Worm (Caenorhabditis elegans) whole organism, late embryonic: ENCODE data around the gene Y105C5A.26.

ENCODE experiments used
- ceh-18 ChIP-seq: sonication (generic microtip); optimal IDR thresholded peaks from 2 replicates; lab custom pipeline; 2016; ENCODE audit warnings: missing genetic modification characterization, missing compliant biosample characterization
- dmd-4 ChIP-seq: sonication (generic microtip); optimal IDR thresholded peaks from 2 replicates; lab custom pipeline; 2016; ENCODE audit warnings: borderline replicate concordance, missing genetic modification characterization, missing compliant biosample characterization
- npax-4 ChIP-seq: sonication (generic microtip); optimal IDR thresholded peaks from 2 replicates; lab custom pipeline; 2016; ENCODE audit warnings: missing genetic modification characterization, missing compliant biosample characterization

DNA sequence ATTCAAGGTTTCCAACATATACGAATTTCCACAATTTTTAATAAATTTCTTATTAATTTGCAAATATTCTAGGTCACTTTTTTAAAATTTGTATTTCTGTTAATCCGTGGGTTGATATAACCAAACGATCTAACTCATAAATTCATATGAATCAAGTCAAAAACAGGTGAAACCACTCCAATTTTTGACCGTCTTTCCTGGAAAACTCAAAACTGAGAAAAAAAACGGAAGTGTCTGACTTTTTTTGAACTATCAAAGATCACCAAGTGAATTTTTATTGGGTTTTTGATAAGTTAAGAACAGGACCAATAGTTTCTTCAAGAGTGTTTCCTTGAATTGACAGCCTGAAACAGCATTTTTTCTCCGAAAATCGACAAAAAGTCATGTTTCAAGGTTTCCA is 6.5 kb upstream of the Y105C5A.26 start:
- TF ChIP-seq npax-4, result no peak
- no peak for TF ChIP-seq dmd-4 (tag; lab: Kevin White, UChicago)
- no peak for TF ChIP-seq ceh-18 (tag; lab: Kevin White, UChicago)
